Fruit fly (Drosophila melanogaster) whole organism, adult: Measurements from ENCODE around the gene CG32532.

ENCODE experiments used
- CG7045 ChIP-seq: fragments of 200-800 bp; sonication (Bioruptor generic); optimal IDR thresholded peaks from 2 replicates; lab custom pipeline; 2017; ENCODE audit warnings: missing biosample characterization, mild to moderate bottlenecking, missing genetic modification characterization
- CG7101 ChIP-seq: fragments of 200-800 bp; sonication (Bioruptor generic); optimal IDR thresholded peaks from 2 replicates; lab custom pipeline; 2018; ENCODE audit warnings: missing biosample characterization, mild to moderate bottlenecking, missing genetic modification characterization, moderate library complexity
- bab1 ChIP-seq: fragments of 200-800 bp; sonication (Bioruptor generic); optimal IDR thresholded peaks from 3 replicates; lab custom pipeline; 2019; ENCODE audit warnings: missing biosample characterization, mild to moderate bottlenecking, missing genetic modification characterization, moderate library complexity
- cic ChIP-seq: fragments of 200-800 bp; sonication (Bioruptor generic); optimal IDR thresholded peaks from 2 replicates; lab custom pipeline; 2017; ENCODE audit warnings: missing biosample characterization, mild to moderate bottlenecking, missing genetic modification characterization, moderate library complexity
- cnc ChIP-seq, 2 experiments: fragments of >200 bp; optimal IDR thresholded peaks; 2 replicates each; lab custom pipeline; 2017
- ovo ChIP-seq: fragments of 200-800 bp; sonication (Bioruptor generic); optimal IDR thresholded peaks from 2 replicates; lab custom pipeline; 2016; ENCODE audit warnings: missing biosample characterization, missing genetic modification characterization
- pad ChIP-seq: fragments of 200-800 bp; sonication (Bioruptor generic); optimal IDR thresholded peaks from 3 replicates; lab custom pipeline; 2017; ENCODE audit warnings: missing biosample characterization, missing genetic modification characterization, mild to moderate bottlenecking, moderate library complexity, missing genetic modification reagents
- toe ChIP-seq: fragments of 200-800 bp; sonication (Bioruptor generic); optimal IDR thresholded peaks from 2 replicates; lab custom pipeline; 2016; ENCODE audit warnings: missing biosample characterization, missing genetic modification characterization

DNA sequence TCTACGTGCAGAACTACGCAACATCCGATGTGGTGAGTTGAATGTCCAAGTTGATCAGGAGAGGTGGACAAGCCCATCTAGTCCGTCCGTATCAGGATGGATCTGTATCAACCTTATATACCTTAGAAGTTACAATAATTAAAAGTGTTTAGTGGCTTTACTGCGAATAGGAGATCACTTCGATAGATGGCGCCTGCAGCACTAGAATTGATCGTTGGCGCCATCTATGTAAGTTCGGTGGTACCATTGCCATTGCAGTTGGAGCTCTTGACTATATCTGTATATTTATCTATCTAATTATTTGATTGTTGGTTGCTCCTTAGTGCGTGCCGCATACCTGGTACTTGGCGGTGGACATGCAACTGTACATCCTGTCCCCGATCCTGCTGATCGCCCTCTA is 37.9 kb upstream of the CG32532 start:
- TF ChIP-seq bab1 (GFP tag; lab: Kevin White, UChicago) (no peak), CG7045 (GFP tag; lab: Kevin White, UChicago) (no peak), cnc (optimal IDR thresholded peaks at IDR 0.05; lab: Kevin White, UChicago) (no peak), CG7101 (tag; lab: Kevin White, UChicago) (no peak), pad (GFP tag; lab: Kevin White, UChicago) (no peak), cic (GFP tag; lab: Kevin White, UChicago) (no peak), toe (no peak), ovo (GFP tag; lab: Kevin White, UChicago) (no peak)
